Worm (Caenorhabditis elegans) whole organism, mixed stage, embryonic: ENCODE results near the gene rml-3.

Experiments
- M03D4.4 ChIP-seq: sonication (generic microtip); optimal IDR thresholded peaks from 2 replicates; lab custom pipeline; 2017; ENCODE audit warnings: mild to moderate bottlenecking, missing genetic modification characterization, missing compliant biosample characterization
- bed-3 ChIP-seq: fragments of 200-800 bp; sonication (Bioruptor generic); optimal IDR thresholded peaks from 3 replicates; lab custom pipeline; 2018; ENCODE audit warnings: mild to moderate bottlenecking, missing genetic modification characterization, moderate library complexity, missing compliant biosample characterization
- blmp-1 ChIP-seq: fragments of 150-350 bp; optimal IDR thresholded peaks from 2 replicates; lab custom pipeline; 2014; ENCODE audit warnings: missing biosample characterization, missing genetic modification characterization
- ceh-39 ChIP-seq: fragments of 150-350 bp; optimal IDR thresholded peaks from 2 replicates; lab custom pipeline; 2014; ENCODE audit warnings: missing biosample characterization, missing genetic modification characterization
- ceh-43 ChIP-seq: fragments of 200-800 bp; sonication (Bioruptor generic); optimal IDR thresholded peaks from 2 replicates; lab custom pipeline; 2018; ENCODE audit warnings: mild to moderate bottlenecking, missing genetic modification characterization, moderate library complexity, missing compliant biosample characterization
- ceh-83 ChIP-seq: fragments of 200-800 bp; sonication (Bioruptor generic); optimal IDR thresholded peaks from 2 replicates; lab custom pipeline; 2018; ENCODE audit warnings: mild to moderate bottlenecking, missing genetic modification characterization, missing compliant biosample characterization
- ces-1 ChIP-seq: fragments of 150-350 bp; optimal IDR thresholded peaks from 2 replicates; lab custom pipeline; 2014; ENCODE audit warnings: missing biosample characterization, missing genetic modification reagents, missing genetic modification characterization
- cnd-1 ChIP-seq: fragments of 200-800 bp; sonication (Bioruptor generic); optimal IDR thresholded peaks from 2 replicates; lab custom pipeline; 2018; ENCODE audit warnings: mild to moderate bottlenecking, missing genetic modification characterization, missing compliant biosample characterization
- drap-1 ChIP-seq: fragments of 200-800 bp; sonication (Bioruptor generic); optimal IDR thresholded peaks from 3 replicates; lab custom pipeline; 2018; ENCODE audit warnings: mild to moderate bottlenecking, missing genetic modification characterization, missing compliant biosample characterization
- elt-1 ChIP-seq: sonication (generic microtip); optimal IDR thresholded peaks from 2 replicates; lab custom pipeline; 2017; ENCODE audit warnings: missing genetic modification characterization, mild to moderate bottlenecking, missing compliant biosample characterization, antibody characterized with exemption, moderate library complexity, borderline replicate concordance; ENCODE audit not compliant: insufficient read depth
- elt-3 ChIP-seq: fragments of 150-350 bp; optimal IDR thresholded peaks from 2 replicates; lab custom pipeline; 2014; ENCODE audit warnings: missing biosample characterization, missing genetic modification characterization
- ham-2 ChIP-seq: fragments of 200-800 bp; sonication (Bioruptor generic); optimal IDR thresholded peaks from 2 replicates; lab custom pipeline; 2018; ENCODE audit warnings: mild to moderate bottlenecking, missing genetic modification characterization, missing compliant biosample characterization
- hlh-1 ChIP-seq: fragments of 150-350 bp; optimal IDR thresholded peaks from 2 replicates; lab custom pipeline; 2014; ENCODE audit warnings: missing biosample characterization, missing genetic modification reagents, missing genetic modification characterization
- lin-13 ChIP-seq: fragments of 150-350 bp; optimal IDR thresholded peaks from 2 replicates; lab custom pipeline; 2014; ENCODE audit warnings: missing biosample characterization, missing genetic modification characterization
- lsy-2 ChIP-seq: fragments of 150-350 bp; optimal IDR thresholded peaks from 2 replicates; lab custom pipeline; 2014; ENCODE audit warnings: missing biosample characterization, missing genetic modification characterization
- mab-5 ChIP-seq: fragments of 150-350 bp; optimal IDR thresholded peaks from 2 replicates; lab custom pipeline; 2014; ENCODE audit warnings: missing biosample characterization, missing genetic modification characterization
- mep-1 ChIP-seq: fragments of 150-350 bp; optimal IDR thresholded peaks from 2 replicates; lab custom pipeline; 2017; ENCODE audit warnings: missing biosample characterization, missing genetic modification reagents, missing genetic modification characterization, inconsistent platforms
- nhr-12 ChIP-seq: fragments of 150-350 bp; optimal IDR thresholded peaks from 2 replicates; lab custom pipeline; 2014; ENCODE audit warnings: missing biosample characterization, missing genetic modification characterization
- nhr-2 ChIP-seq: fragments of 150-350 bp; optimal IDR thresholded peaks from 2 replicates; lab custom pipeline; 2014; ENCODE audit warnings: missing biosample characterization, missing genetic modification characterization
- nhr-237 ChIP-seq: fragments of 150-350 bp; optimal IDR thresholded peaks from 2 replicates; lab custom pipeline; 2014; ENCODE audit warnings: missing biosample characterization, missing genetic modification characterization
- nhr-28 ChIP-seq: fragments of 150-350 bp; optimal IDR thresholded peaks from 2 replicates; lab custom pipeline; 2014; ENCODE audit warnings: missing biosample characterization, missing genetic modification characterization
- nhr-76 ChIP-seq: sonication (generic microtip); optimal IDR thresholded peaks from 2 replicates; lab custom pipeline; 2017; ENCODE audit warnings: missing biosample characterization, missing genetic modification characterization
- pha-4 ChIP-seq: fragments of 150-350 bp; optimal IDR thresholded peaks from 2 replicates; lab custom pipeline; 2018; ENCODE audit warnings: missing biosample characterization, missing genetic modification reagents, missing genetic modification characterization
- sem-2 ChIP-seq: fragments of 200-800 bp; sonication (Bioruptor generic); optimal IDR thresholded peaks from 2 replicates; lab custom pipeline; 2018; ENCODE audit warnings: mild to moderate bottlenecking, missing genetic modification characterization, missing compliant biosample characterization
- snpc-4 ChIP-seq: fragments of 150-350 bp; optimal IDR thresholded peaks from 2 replicates; lab custom pipeline; 2014; ENCODE audit warnings: missing biosample characterization, missing genetic modification characterization
- tbx-8 ChIP-seq: fragments of 200-800 bp; sonication (Bioruptor generic); optimal IDR thresholded peaks from 2 replicates; lab custom pipeline; 2018; ENCODE audit warnings: mild to moderate bottlenecking, missing genetic modification characterization, moderate library complexity, missing compliant biosample characterization
- unc-120 ChIP-seq: sonication (generic microtip); optimal IDR thresholded peaks from 2 replicates; lab custom pipeline; 2017; ENCODE audit warnings: missing genetic modification characterization, missing compliant biosample characterization; ENCODE audit not compliant: poor library complexity, severe bottlenecking
- unc-39 ChIP-seq: fragments of 150-350 bp; optimal IDR thresholded peaks from 2 replicates; lab custom pipeline; 2014; ENCODE audit warnings: missing biosample characterization, missing genetic modification characterization
- unc-62 ChIP-seq: fragments of 150-350 bp; optimal IDR thresholded peaks from 2 replicates; lab custom pipeline; 2014; ENCODE audit warnings: missing biosample characterization, missing genetic modification reagents, missing genetic modification characterization
- ztf-11 ChIP-seq: fragments of 150-350 bp; optimal IDR thresholded peaks from 2 replicates; lab custom pipeline; 2014; ENCODE audit warnings: missing biosample characterization, missing genetic modification characterization

Gene rml-3

ce11 chrX:6239927-6240639, 1.2 kb upstream of the rml-3 start:
- no peak for TF ChIP-seq lin-13 (tag; lab: Kevin White, UChicago)
- no peak for TF ChIP-seq sem-2 (GFP tag; lab: Kevin White, UChicago)
- TF ChIP-seq blmp-1 (tag; lab: Kevin White, UChicago) = no peak
- peak; percentile 69 for TF ChIP-seq hlh-1
- TF ChIP-seq ztf-11 (tag; lab: Kevin White, UChicago) = no peak
- TF ChIP-seq unc-62 = no peak
- TF ChIP-seq nhr-2 (tag; lab: Kevin White, UChicago) = peak; percentile 20
- no peak for TF ChIP-seq nhr-76 (tag; lab: Kevin White, UChicago)
- TF ChIP-seq ham-2 (GFP tag; lab: Kevin White, UChicago) = no peak
- TF ChIP-seq elt-3 (tag; lab: Kevin White, UChicago) = no peak

ce11 chrX:6235443-6235842, 3.4 kb downstream of the rml-3 start, which contains the start of gene hsp-43:
hsp-43 (minus strand) TSS chrX:6235543.
- TF ChIP-seq nhr-76 (tag; lab: Kevin White, UChicago) (no peak), nhr-28 (tag; lab: Kevin White, UChicago) (no peak), nhr-2 (tag; lab: Kevin White, UChicago) (no peak), lin-13 (tag; lab: Kevin White, UChicago) (no peak), bed-3 (GFP tag; lab: Kevin White, UChicago) (no peak), ceh-83 (no peak), drap-1 (GFP tag; lab: Kevin White, UChicago) (no peak), ces-1 (GFP tag; lab: Kevin White, UChicago) (no peak), ceh-39 (no peak), tbx-8 (GFP tag; lab: Kevin White, UChicago) (no peak), nhr-237 (tag; lab: Kevin White, UChicago) (no peak), hlh-1 (no peak), elt-1 (tag; lab: Kevin White, UChicago) (no peak), M03D4.4 (tag; lab: Kevin White, UChicago) (no peak), unc-39 (no peak), unc-62 (no peak), lsy-2 (tag; lab: Kevin White, UChicago) (no peak), cnd-1 (tag; lab: Kevin White, UChicago) (no peak), elt-3 (tag; lab: Kevin White, UChicago) (no peak), ztf-11 (tag; lab: Kevin White, UChicago) (no peak)
- TF ChIP-seq, all 35 proteins: peak for 0

ce11 chrX:6232998-6233626, 5.8 kb downstream of the rml-3 start, which contains the start of gene C14F11.4:
C14F11.4 (minus strand) TSS chrX:6233048.
- TF ChIP-seq ceh-83 (no peak), ceh-39 (no peak), blmp-1 (tag; lab: Kevin White, UChicago) (no peak), bed-3 (GFP tag; lab: Kevin White, UChicago) (no peak), drap-1 (GFP tag; lab: Kevin White, UChicago) (no peak), elt-3 (tag; lab: Kevin White, UChicago) (no peak), mep-1 (tag; lab: Kevin White, UChicago) (no peak), lin-13 (tag; lab: Kevin White, UChicago) (no peak), nhr-76 (tag; lab: Kevin White, UChicago) (no peak), nhr-12 (tag; lab: Kevin White, UChicago) (no peak), unc-62 (no peak), unc-120 (tag; lab: Kevin White, UChicago) (no peak), ztf-11 (tag; lab: Kevin White, UChicago) (no peak), lsy-2 (tag; lab: Kevin White, UChicago) (no peak), tbx-8 (GFP tag; lab: Kevin White, UChicago) (no peak), sem-2 (GFP tag; lab: Kevin White, UChicago) (no peak), nhr-28 (tag; lab: Kevin White, UChicago) (no peak), ceh-43 (GFP tag; lab: Kevin White, UChicago) (no peak), snpc-4 (tag; lab: Kevin White, UChicago) (no peak)

- TF ChIP-seq mab-5 (tag; lab: Kevin White, UChicago) = no peak
- TF ChIP-seq ceh-83 = no peak
- TF ChIP-seq pha-4 (tag; lab: Kevin White, UChicago) = no peak
- no peak for TF ChIP-seq nhr-237 (tag; lab: Kevin White, UChicago)
- no peak for TF ChIP-seq hlh-1
These were observed 8.2 kb downstream of the rml-3 start, which contains the start of gene lite-1 for ce11 chrX:6230669-6231068. lite-1 (minus strand) TSS chrX:6230769.
